Worm (Caenorhabditis elegans) whole organism, midembryonic: Measurements from ENCODE around the gene lir-3.

ENCODE experiments used
- T22C8.4 ChIP-seq: fragments of 200-800 bp; sonication (Bioruptor generic); IDR thresholded peaks from 2 replicates; pipeline ENCODE4 v1.3.6; 2022; ENCODE audit warnings: missing genetic modification characterization, missing compliant biosample characterization
- cog-1 ChIP-seq: sonication (generic microtip); optimal IDR thresholded peaks from 2 replicates; lab custom pipeline; 2016; ENCODE audit warnings: missing genetic modification characterization, missing compliant biosample characterization
- flt-1 ChIP-seq: fragments of 200-800 bp; sonication (Bioruptor generic); IDR thresholded peaks from 2 replicates; pipeline ENCODE4 v1.3.6; 2022; ENCODE audit warnings: missing genetic modification characterization, missing compliant biosample characterization
- klf-2 ChIP-seq: fragments of 200-800 bp; sonication (Bioruptor generic); conservative IDR thresholded peaks from 2 replicates; pipeline ENCODE4 v1.3.6; 2022; ENCODE audit warnings: missing genetic modification reagents, missing genetic modification characterization, missing compliant biosample characterization
- med-1 ChIP-seq: sonication (generic microtip); optimal IDR thresholded peaks from 2 replicates; lab custom pipeline; 2017; ENCODE audit warnings: missing genetic modification characterization, mild to moderate bottlenecking, missing compliant biosample characterization, antibody characterized with exemption, missing genetic modification reagents; ENCODE audit not compliant: insufficient read depth
- ref-1 ChIP-seq: fragments of 200-800 bp; sonication (Bioruptor generic); conservative IDR thresholded peaks from 2 replicates; pipeline ENCODE4 v1.3.6; 2022; ENCODE audit warnings: missing genetic modification reagents, missing genetic modification characterization, missing compliant biosample characterization
- tab-1 ChIP-seq: fragments of 200-800 bp; sonication (Bioruptor generic); IDR thresholded peaks from 2 replicates; pipeline ENCODE4 v1.3.6; 2022; ENCODE audit warnings: missing genetic modification characterization, missing compliant biosample characterization

DNA sequence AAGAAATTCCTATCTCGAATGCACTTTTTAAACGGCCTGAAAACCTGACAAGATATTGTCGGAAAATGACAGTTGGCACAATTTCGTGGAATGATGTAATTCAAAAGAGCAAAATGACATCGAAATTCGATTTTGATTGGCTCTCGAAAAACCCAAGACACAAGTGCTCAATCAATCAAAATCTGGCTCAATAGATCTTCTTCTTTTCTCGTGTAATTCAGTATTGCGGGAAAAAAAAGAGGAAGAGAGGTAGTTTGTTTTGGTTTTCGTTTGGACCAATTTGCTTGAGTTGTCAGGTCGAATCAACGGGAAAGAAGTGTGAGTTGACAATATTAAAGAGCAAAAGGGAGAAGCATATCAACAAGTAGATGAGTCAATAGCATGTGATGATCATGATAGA is 48.8 kb downstream of the lir-3 start:
- TF ChIP-seq med-1 (GFP tag; lab: Kevin White, UChicago) (no peak), flt-1 (GFP tag; lab: Robert Waterston, UW) (no peak), klf-2 (GFP tag; lab: Robert Waterston, UW) (no peak), T22C8.4 (no peak), tab-1 (no peak), cog-1 (tag; lab: Kevin White, UChicago) (no peak), ref-1 (GFP tag; lab: Robert Waterston, UW) (no peak)
